Fruit fly (Drosophila melanogaster) whole organism, embryonic: Measurements from ENCODE around the gene spn-B.

Experiments
- ATbp ChIP-seq: fragments of 200-800 bp; sonication (Bioruptor generic); optimal IDR thresholded peaks from 2 replicates; lab custom pipeline; 2017; ENCODE audit warnings: missing biosample characterization, mild to moderate bottlenecking, missing genetic modification characterization, missing genetic modification reagents
- Abd-B ChIP-seq: fragments of 200-800 bp; sonication (Bioruptor generic); optimal IDR thresholded peaks from 2 replicates; lab custom pipeline; 2018; ENCODE audit warnings: missing biosample characterization, mild to moderate bottlenecking, missing genetic modification characterization, moderate library complexity
- Atf3 ChIP-seq: fragments of 200-800 bp; sonication (Bioruptor generic); optimal IDR thresholded peaks from 3 replicates; lab custom pipeline; 2016; ENCODE audit warnings: missing biosample characterization, missing genetic modification characterization
- CG10321 ChIP-seq: fragments of 200-800 bp; sonication (Bioruptor generic); IDR thresholded peaks from 2 replicates; pipeline ENCODE4 v1.3.6; 2022; ENCODE audit warnings: missing biosample characterization, missing genetic modification characterization
- CG11085 ChIP-seq: fragments of 200-800 bp; sonication (Bioruptor generic); IDR thresholded peaks from 2 replicates; pipeline ENCODE4 v1.3.6; 2022; ENCODE audit warnings: missing biosample characterization, missing genetic modification characterization
- CG11398 ChIP-seq: fragments of 200-800 bp; sonication (Bioruptor generic); optimal IDR thresholded peaks from 2 replicates; lab custom pipeline; 2016; ENCODE audit warnings: missing biosample characterization, missing genetic modification characterization
- CG12659 ChIP-seq: fragments of 200-800 bp; sonication (Bioruptor generic); optimal IDR thresholded peaks from 3 replicates; lab custom pipeline; 2017; ENCODE audit warnings: mild to moderate bottlenecking, missing biosample characterization, missing genetic modification reagents, missing genetic modification characterization
- CG13296 ChIP-seq: fragments of 200-800 bp; sonication (Bioruptor generic); optimal IDR thresholded peaks from 3 replicates; lab custom pipeline; 2018; ENCODE audit warnings: missing biosample characterization, mild to moderate bottlenecking, missing genetic modification characterization
- CG13894 ChIP-seq: fragments of 200-800 bp; sonication (Bioruptor generic); optimal IDR thresholded peaks from 3 replicates; lab custom pipeline; 2018; ENCODE audit warnings: missing biosample characterization, mild to moderate bottlenecking, missing genetic modification characterization, moderate library complexity
- CG15073 ChIP-seq: fragments of 200-800 bp; sonication (Bioruptor generic); optimal IDR thresholded peaks from 2 replicates; lab custom pipeline; 2016; ENCODE audit warnings: missing biosample characterization, missing genetic modification characterization
- CG15479 ChIP-seq: fragments of 200-800 bp; sonication (Bioruptor generic); optimal IDR thresholded peaks from 3 replicates; lab custom pipeline; 2019; ENCODE audit warnings: missing biosample characterization, mild to moderate bottlenecking, missing genetic modification characterization, moderate library complexity
- CG17359 ChIP-seq: fragments of 200-800 bp; sonication (Bioruptor generic); optimal IDR thresholded peaks from 3 replicates; lab custom pipeline; 2018; ENCODE audit warnings: missing biosample characterization, mild to moderate bottlenecking, missing genetic modification characterization, moderate library complexity
- CG17385 ChIP-seq: fragments of 200-800 bp; sonication (Bioruptor generic); optimal IDR thresholded peaks from 3 replicates; lab custom pipeline; 2018; ENCODE audit warnings: missing biosample characterization, mild to moderate bottlenecking, missing genetic modification characterization
- CG17612 ChIP-seq: fragments of 200-800 bp; sonication (Bioruptor generic); IDR thresholded peaks from 2 replicates; pipeline ENCODE4 v1.3.6; 2022; ENCODE audit warnings: missing biosample characterization, missing genetic modification characterization
- CG18619 ChIP-seq: fragments of 200-800 bp; sonication (Bioruptor generic); optimal IDR thresholded peaks from 3 replicates; lab custom pipeline; 2017; ENCODE audit warnings: missing biosample characterization, mild to moderate bottlenecking, missing genetic modification characterization
- CG30431 ChIP-seq: fragments of 200-800 bp; sonication (Bioruptor generic); optimal IDR thresholded peaks from 2 replicates; lab custom pipeline; 2017; ENCODE audit warnings: missing biosample characterization, missing genetic modification characterization
- CG31224 ChIP-seq: fragments of 200-800 bp; sonication (Bioruptor generic); IDR thresholded peaks from 2 replicates; pipeline ENCODE4 v1.3.6; 2022; ENCODE audit warnings: missing biosample characterization, missing genetic modification characterization
- CG31388 ChIP-seq: fragments of 200-800 bp; sonication (Bioruptor generic); optimal IDR thresholded peaks from 2 replicates; lab custom pipeline; 2016; ENCODE audit warnings: missing biosample characterization, missing genetic modification characterization
- CG31441 ChIP-seq: fragments of 200-800 bp; sonication (Bioruptor generic); IDR thresholded peaks from 2 replicates; pipeline ENCODE4 v1.3.6; 2022; ENCODE audit warnings: missing biosample characterization, missing genetic modification characterization
- CG43689 ChIP-seq: fragments of 200-800 bp; sonication (Bioruptor generic); IDR thresholded peaks from 2 replicates; pipeline ENCODE4 v1.3.6; 2022; ENCODE audit warnings: missing biosample characterization, missing genetic modification characterization
- CG4730 ChIP-seq: fragments of 200-800 bp; sonication (Bioruptor generic); IDR thresholded peaks from 2 replicates; pipeline ENCODE4 v1.3.6; 2022; ENCODE audit warnings: missing biosample characterization, missing genetic modification characterization
- CG6765 ChIP-seq: fragments of 200-800 bp; sonication (Bioruptor generic); optimal IDR thresholded peaks from 3 replicates; lab custom pipeline; 2017; ENCODE audit warnings: missing biosample characterization, mild to moderate bottlenecking, missing genetic modification characterization
- CG7372 ChIP-seq: fragments of 200-800 bp; sonication (Bioruptor generic); IDR thresholded peaks from 2 replicates; pipeline ENCODE4 v1.3.6; 2022; ENCODE audit warnings: missing biosample characterization, missing genetic modification characterization
- CG8290 ChIP-seq, 3 experiments: fragments of 200-800 bp; sonication (Bioruptor generic); optimal IDR thresholded peaks; 2 replicates each; lab custom pipeline; 2016 to 2019; ENCODE audit warnings: missing biosample characterization in 3 of 3, missing genetic modification characterization in 3 of 3, mild to moderate bottlenecking in 2 of 3, moderate library complexity in 1 of 3
- CG8359 ChIP-seq: fragments of 200-800 bp; sonication (Bioruptor generic); optimal IDR thresholded peaks from 2 replicates; lab custom pipeline; 2017; ENCODE audit warnings: missing biosample characterization, mild to moderate bottlenecking, missing genetic modification characterization, borderline replicate concordance
- CG9215 ChIP-seq: fragments of 200-800 bp; sonication (Bioruptor generic); IDR thresholded peaks from 2 replicates; pipeline ENCODE4 v1.3.6; 2022; ENCODE audit warnings: missing biosample characterization, missing genetic modification characterization
- CG9932 ChIP-seq: fragments of 200-800 bp; sonication (Bioruptor generic); IDR thresholded peaks from 2 replicates; pipeline ENCODE4 v1.3.6; 2022; ENCODE audit warnings: missing biosample characterization, missing genetic modification characterization
- D ChIP-seq, 2 experiments: fragments of 200-800 bp in 1 of 2; fragments of >200 bp in 1 of 2; sonication (Bioruptor generic) in 1 of 2; optimal IDR thresholded peaks; 2 replicates in 1 of 2; 3 replicates in 1 of 2; lab custom pipeline; 2017; ENCODE audit warnings: mild to moderate bottlenecking in 1 of 2, missing biosample characterization in 1 of 2, missing genetic modification characterization in 1 of 2, missing genetic modification reagents in 1 of 2
- Dfd ChIP-seq, 2 experiments: fragments of >200 bp; optimal IDR thresholded peaks; 2 replicates each; lab custom pipeline; 2017; ENCODE audit warnings: missing biosample characterization in 2 of 2, missing genetic modification characterization in 2 of 2
- Doc3 ChIP-seq: fragments of 200-800 bp; sonication (Bioruptor generic); IDR thresholded peaks from 3 replicates; pipeline ENCODE4 v1.3.6; 2022; ENCODE audit warnings: missing biosample characterization, missing genetic modification characterization; ENCODE audit not compliant: partially characterized antibody
- GATAe ChIP-seq: fragments of 200-800 bp; sonication (Bioruptor generic); conservative IDR thresholded peaks from 2 replicates; pipeline ENCODE4 v1.3.6; 2022; ENCODE audit warnings: missing biosample characterization, missing genetic modification characterization
- HHEX ChIP-seq: fragments of 200-800 bp; sonication (Bioruptor generic); optimal IDR thresholded peaks from 3 replicates; lab custom pipeline; 2017; ENCODE audit warnings: missing biosample characterization, mild to moderate bottlenecking, missing genetic modification characterization, missing genetic modification reagents
- Hand ChIP-seq: fragments of 200-800 bp; sonication (Bioruptor generic); optimal IDR thresholded peaks from 2 replicates; lab custom pipeline; 2017; ENCODE audit warnings: mild to moderate bottlenecking, missing biosample characterization, missing genetic modification reagents, missing genetic modification characterization
- HmgZ ChIP-seq: fragments of 200-800 bp; sonication (Bioruptor generic); optimal IDR thresholded peaks from 2 replicates; lab custom pipeline; 2018; ENCODE audit warnings: missing biosample characterization, mild to moderate bottlenecking, missing genetic modification characterization
- Hr78 ChIP-seq, 2 experiments: fragments of 200-800 bp in 1 of 2; fragments of >200 bp in 1 of 2; sonication (Bioruptor generic) in 1 of 2; optimal IDR thresholded peaks; 2 replicates each; lab custom pipeline; 2017 to 2019; ENCODE audit warnings: missing biosample characterization in 2 of 2, missing genetic modification characterization in 2 of 2, mild to moderate bottlenecking in 1 of 2, moderate library complexity in 1 of 2
- Meics ChIP-seq: fragments of 200-800 bp; sonication (Bioruptor generic); optimal IDR thresholded peaks from 2 replicates; lab custom pipeline; 2017; ENCODE audit warnings: missing biosample characterization, mild to moderate bottlenecking, missing genetic modification characterization
- ash1 ChIP-seq: fragments of 200-800 bp; sonication (Bioruptor generic); optimal IDR thresholded peaks from 2 replicates; lab custom pipeline; 2018; ENCODE audit warnings: missing biosample characterization, mild to moderate bottlenecking, missing genetic modification characterization
- crp ChIP-seq, 2 experiments: fragments of 200-800 bp; sonication (Bioruptor generic); optimal IDR thresholded peaks; 2 replicates in 1 of 2; 3 replicates in 1 of 2; lab custom pipeline; 2017; ENCODE audit warnings: missing biosample characterization in 2 of 2, missing genetic modification characterization in 2 of 2, mild to moderate bottlenecking in 1 of 2, moderate library complexity in 1 of 2
- en ChIP-seq: fragments of 200-800 bp; sonication (Bioruptor generic); optimal IDR thresholded peaks from 2 replicates; lab custom pipeline; 2016; ENCODE audit warnings: missing biosample characterization, missing genetic modification characterization
- eve ChIP-seq, 2 experiments: fragments of >200 bp; optimal IDR thresholded peaks; 2 replicates each; lab custom pipeline; 2017; ENCODE audit warnings: missing biosample characterization in 2 of 2, missing genetic modification characterization in 2 of 2
- her ChIP-seq: fragments of 200-800 bp; sonication (Bioruptor generic); optimal IDR thresholded peaks from 2 replicates; lab custom pipeline; 2016; ENCODE audit warnings: missing biosample characterization, missing genetic modification characterization
- klu ChIP-seq: fragments of 200-800 bp; sonication (Bioruptor generic); IDR thresholded peaks from 2 replicates; pipeline ENCODE4 v1.3.6; 2022; ENCODE audit warnings: missing biosample characterization, missing genetic modification characterization
- kni ChIP-seq: fragments of 200-800 bp; sonication (Bioruptor generic); optimal IDR thresholded peaks from 3 replicates; lab custom pipeline; 2017; ENCODE audit warnings: mild to moderate bottlenecking, missing biosample characterization, missing genetic modification reagents, missing genetic modification characterization
- lab ChIP-seq: fragments of 200-800 bp; sonication (Bioruptor generic); optimal IDR thresholded peaks from 3 replicates; lab custom pipeline; 2017; ENCODE audit warnings: missing biosample characterization, missing genetic modification characterization, mild to moderate bottlenecking, moderate library complexity, missing genetic modification reagents
- mam ChIP-seq: fragments of 200-800 bp; sonication (Bioruptor generic); optimal IDR thresholded peaks from 3 replicates; lab custom pipeline; 2016; ENCODE audit warnings: missing biosample characterization, missing genetic modification characterization
- nom ChIP-seq: fragments of 200-800 bp; sonication (Bioruptor generic); optimal IDR thresholded peaks from 2 replicates; lab custom pipeline; 2017; ENCODE audit warnings: missing biosample characterization, missing genetic modification characterization, mild to moderate bottlenecking, moderate library complexity, missing genetic modification reagents
- pnt ChIP-seq: fragments of 200-800 bp; sonication (Bioruptor generic); optimal IDR thresholded peaks from 3 replicates; lab custom pipeline; 2016; ENCODE audit warnings: missing biosample characterization, missing genetic modification characterization
- salm ChIP-seq: fragments of 200-800 bp; sonication (Bioruptor generic); optimal IDR thresholded peaks from 2 replicates; lab custom pipeline; 2018; ENCODE audit warnings: missing biosample characterization, mild to moderate bottlenecking, missing genetic modification characterization
- ttk ChIP-seq: fragments of 200-800 bp; sonication (Bioruptor generic); IDR thresholded peaks from 2 replicates; pipeline ENCODE4 v2.1.2; 2022; ENCODE audit warnings: missing biosample characterization, missing genetic modification characterization
- zfh1 ChIP-seq: fragments of 200-800 bp; sonication (Bioruptor generic); IDR thresholded peaks from 3 replicates; pipeline ENCODE4 v1.3.6; 2022; ENCODE audit warnings: missing biosample characterization, missing genetic modification characterization

Gene spn-B

DNA sequence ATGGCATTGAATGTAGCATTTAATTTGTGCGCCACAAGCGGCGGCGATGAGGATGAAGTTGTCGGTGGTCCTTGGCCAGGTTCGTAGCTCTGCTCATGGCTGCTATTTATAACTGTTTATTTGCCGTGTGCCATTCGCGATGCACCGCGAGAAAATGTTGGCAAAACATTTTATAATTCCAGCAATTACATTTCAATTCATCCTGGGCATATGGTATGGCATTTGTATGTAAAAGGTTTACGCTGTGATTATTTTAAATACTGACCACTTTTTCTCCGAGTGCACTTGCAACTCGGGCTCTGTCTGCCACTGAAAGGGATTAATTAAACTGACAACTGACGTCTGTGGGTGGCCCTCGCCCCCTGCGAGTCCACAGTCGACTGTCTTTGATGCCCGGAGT, 28.8 kb downstream of the spn-B start (continued):
- TF ChIP-seq GATAe (GFP tag; lab: Robert Waterston, UW): no peak
- TF ChIP-seq CG8290 (GFP tag; optimal IDR thresholded peaks at IDR 0.05; lab: Kevin White, UChicago): no peak
- peak in 1 of 2 experiments; percentile 66 for TF ChIP-seq CG8290 (tag; optimal IDR thresholded peaks at IDR 0.05; lab: Kevin White, UChicago)
- no peak for TF ChIP-seq CG31388 (GFP tag; lab: Kevin White, UChicago)
- TF ChIP-seq CG4730: no peak
- no peak for TF ChIP-seq D (optimal IDR thresholded peaks at IDR 0.05; lab: Kevin White, UChicago)
- TF ChIP-seq D (GFP tag; optimal IDR thresholded peaks at IDR 0.05; lab: Kevin White, UChicago): no peak
- no peak for TF ChIP-seq CG43689 (GFP tag; lab: Robert Waterston, UW)
- TF ChIP-seq ttk: no peak
- peak; percentile 18 for TF ChIP-seq CG17359 (tag; lab: Kevin White, UChicago)
- TF ChIP-seq Doc3 (GFP tag; lab: Robert Waterston, UW): no peak
- TF ChIP-seq CG13296 (GFP tag; lab: Kevin White, UChicago): no peak
- TF ChIP-seq nom (GFP tag; lab: Kevin White, UChicago): peak; percentile 2
- no peak for TF ChIP-seq crp (GFP tag; optimal IDR thresholded peaks at IDR 0.05; lab: Kevin White, UChicago)
- TF ChIP-seq CG15073 (GFP tag; lab: Kevin White, UChicago): no peak
- no peak for TF ChIP-seq klu (GFP tag; lab: Robert Waterston, UW)
- TF ChIP-seq en (GFP tag; lab: Kevin White, UChicago): no peak
- no peak for TF ChIP-seq kni (GFP tag; lab: Kevin White, UChicago)
- peak; percentile 0 for TF ChIP-seq CG30431 (GFP tag; lab: Kevin White, UChicago)
- TF ChIP-seq HmgZ (tag; lab: Kevin White, UChicago): no peak
- TF ChIP-seq her (GFP tag; lab: Kevin White, UChicago): no peak
- no peak for TF ChIP-seq Atf3 (GFP tag; lab: Kevin White, UChicago)
- no peak for TF ChIP-seq CG11398 (GFP tag; lab: Kevin White, UChicago)
- TF ChIP-seq Abd-B (GFP tag; lab: Kevin White, UChicago): no peak
- TF ChIP-seq zfh1: peak; percentile 35; the same call in 1 of the 3 replicates
- no peak for TF ChIP-seq CG31224 (GFP tag; lab: Robert Waterston, UW)
- no peak for TF ChIP-seq CG10321 (GFP tag; lab: Robert Waterston, UW)
- peak; percentile 36 for TF ChIP-seq Meics (GFP tag; lab: Kevin White, UChicago)
- no peak for TF ChIP-seq CG12659 (GFP tag; lab: Kevin White, UChicago)
- TF ChIP-seq ATbp: no peak
- no peak for TF ChIP-seq CG9215
- no peak for TF ChIP-seq salm (tag; lab: Kevin White, UChicago)
- no peak for TF ChIP-seq CG13894
- TF ChIP-seq pnt (GFP tag; lab: Kevin White, UChicago): peak; percentile 29
- no peak for TF ChIP-seq eve (GFP tag; optimal IDR thresholded peaks at IDR 0.05; lab: Kevin White, UChicago)
- no peak for TF ChIP-seq CG17385 (GFP tag; lab: Kevin White, UChicago)
- TF ChIP-seq Hr78 (GFP tag; optimal IDR thresholded peaks at IDR 0.05; lab: Kevin White, UChicago): no peak
- TF ChIP-seq ash1 (GFP tag; lab: Kevin White, UChicago): no peak
- TF ChIP-seq CG17612 (GFP tag; lab: Robert Waterston, UW): no peak
- TF ChIP-seq CG7372: no peak
- TF ChIP-seq Hand (GFP tag; lab: Kevin White, UChicago): no peak
- no peak for TF ChIP-seq CG15479 (GFP tag; lab: Kevin White, UChicago)
- TF ChIP-seq CG31441 (GFP tag; lab: Robert Waterston, UW): no peak
- no peak; the same call in 1 of the 2 replicates for TF ChIP-seq CG11085 (GFP tag; lab: Robert Waterston, UW)
- no peak for TF ChIP-seq CG18619
- no peak for TF ChIP-seq CG8359 (GFP tag; lab: Kevin White, UChicago)
- peak; percentile 64 for TF ChIP-seq lab (GFP tag; lab: Kevin White, UChicago)
- TF ChIP-seq CG6765 (GFP tag; lab: Kevin White, UChicago): no peak
- peak; percentile 1 for TF ChIP-seq HHEX (GFP tag; lab: Kevin White, UChicago)
- TF ChIP-seq mam (GFP tag; lab: Kevin White, UChicago): peak; percentile 9
- no peak for TF ChIP-seq Dfd (GFP tag; optimal IDR thresholded peaks at IDR 0.05; lab: Kevin White, UChicago)
- peak; percentile 42 for TF ChIP-seq CG9932 (GFP tag; lab: Robert Waterston, UW)
